Worm (Caenorhabditis elegans) whole organism, dauer: ENCODE results near the gene oac-1.
A peak's percentile ranks its signal among the peaks of the same experiment; 100 is the strongest.

Experiments used
- unc-62 ChIP-seq: sonication (generic microtip); optimal IDR thresholded peaks from 2 replicates; lab custom pipeline; 2017; ENCODE audit warnings: missing biosample characterization, missing genetic modification reagents, missing genetic modification characterization

oac-1 gene

DNA sequence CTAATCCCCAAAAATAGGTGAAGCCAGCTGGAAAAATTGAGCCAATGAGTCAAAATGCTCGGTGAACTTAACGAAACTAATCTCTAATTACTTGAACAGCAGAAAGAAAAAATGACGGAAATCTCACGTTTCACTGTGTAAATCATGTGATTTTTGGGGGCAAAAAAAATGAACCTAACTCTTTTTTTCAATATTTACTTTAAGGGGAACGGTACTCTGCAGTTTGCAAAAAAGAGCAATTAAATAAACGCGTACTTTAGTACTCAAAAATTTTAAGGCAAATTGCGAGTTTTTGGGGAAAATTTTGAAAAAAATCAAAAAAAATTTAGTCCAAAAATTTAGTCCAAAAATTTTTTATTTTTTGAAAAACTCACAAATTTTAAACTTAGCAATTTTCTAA, 24.7 kb downstream of the oac-1 start:
- TF ChIP-seq unc-62 (GFP tag; lab: Kevin White, UChicago), result no peak

ce11 chrV:19529168-19529567, 26.6 kb downstream of the oac-1 start:
- no peak for TF ChIP-seq unc-62 (GFP tag; lab: Kevin White, UChicago)

DNA sequence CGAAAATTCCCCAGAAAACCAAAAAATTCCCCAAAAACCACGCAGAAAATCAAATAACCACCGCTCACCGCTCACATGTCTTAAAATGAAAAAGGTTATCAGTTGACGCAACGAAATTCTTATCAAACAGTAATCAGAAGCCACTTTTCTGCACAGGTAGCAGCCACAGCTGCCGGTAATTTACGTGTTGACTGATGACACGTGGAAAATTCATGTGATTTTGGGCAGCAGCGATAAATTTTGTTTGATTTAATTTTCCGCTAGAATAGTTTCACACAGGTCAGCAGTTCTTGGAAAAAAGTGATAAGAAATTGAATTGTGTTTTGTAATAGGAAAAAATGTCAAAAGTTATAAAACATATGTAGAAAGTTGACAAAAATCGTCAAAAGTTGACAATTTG, 28.2 kb downstream of the oac-1 start:
- no peak for TF ChIP-seq unc-62 (GFP tag; lab: Kevin White, UChicago)

ce11 chrV:19526197-19526596, 29.6 kb downstream of the oac-1 start:
- TF ChIP-seq unc-62 (GFP tag; lab: Kevin White, UChicago), result no peak

DNA sequence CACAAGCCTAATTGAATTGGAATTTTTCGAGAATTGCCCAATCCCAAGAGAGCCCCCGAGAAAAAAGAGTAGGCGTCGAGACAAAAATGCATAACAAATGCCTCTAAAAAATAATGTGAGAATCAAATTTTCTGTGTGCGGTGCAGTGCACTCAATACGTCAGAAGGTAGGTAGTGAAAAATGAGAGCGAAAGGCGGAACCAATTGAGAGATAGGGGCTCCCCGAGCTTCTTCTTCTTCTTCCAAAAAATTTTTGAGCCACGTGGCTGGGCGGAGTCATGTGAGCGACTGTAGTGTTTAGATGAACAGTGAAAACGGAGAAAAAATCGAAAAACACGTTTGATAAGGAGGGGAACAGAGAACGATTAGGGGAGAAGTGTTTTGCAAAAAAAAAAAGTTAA, 31.2 kb downstream of the oac-1 start:
- no peak for TF ChIP-seq unc-62 (GFP tag; lab: Kevin White, UChicago)

- peak; percentile 44 for TF ChIP-seq unc-62 (GFP tag; lab: Kevin White, UChicago)
Observed at ce11 chrV:19522551-19523137, 33.1 kb downstream of the oac-1 start.

DNA sequence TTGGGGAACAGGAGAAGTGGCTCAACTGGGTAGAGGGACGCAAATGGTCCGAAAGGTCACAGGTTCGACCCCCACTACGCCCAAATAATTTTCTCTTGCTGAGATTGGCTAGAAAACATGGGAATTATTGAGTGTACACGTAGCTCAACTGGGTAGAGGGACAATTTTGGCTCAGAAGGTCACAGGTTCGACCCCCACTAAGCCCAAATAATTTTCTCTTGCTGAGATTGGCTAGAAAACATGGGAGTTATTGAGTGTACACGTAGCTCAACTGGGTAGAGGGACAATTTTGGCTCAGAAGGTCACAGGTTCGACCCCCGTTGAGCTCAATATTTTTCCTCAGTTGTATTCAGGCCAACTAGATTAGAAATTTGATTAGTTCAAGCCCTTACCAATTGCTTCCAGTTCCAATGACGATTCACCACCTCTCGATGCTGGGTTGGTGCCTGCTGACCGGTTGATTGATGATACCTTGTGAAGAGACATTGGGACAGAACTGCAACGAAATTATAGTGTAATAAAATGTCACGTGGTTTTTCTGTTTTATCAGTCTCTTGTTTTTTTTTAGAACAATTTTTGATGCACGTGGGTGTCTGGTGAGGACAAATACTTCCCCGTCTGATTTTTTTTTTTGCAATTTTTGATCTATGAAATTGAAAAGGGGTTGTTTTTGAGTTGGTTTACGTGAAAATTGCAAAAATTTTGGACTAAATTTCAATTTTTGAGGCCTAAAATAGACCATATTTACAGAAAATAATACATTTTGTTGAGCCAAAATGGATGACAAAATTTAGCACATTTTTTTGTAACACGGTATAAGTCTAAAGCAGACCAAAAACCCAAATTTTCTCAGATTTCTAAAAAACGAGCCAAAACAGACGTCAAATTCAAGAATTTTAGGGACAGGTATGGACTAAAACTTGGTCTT, 34.2 kb downstream of the oac-1 start:
- TF ChIP-seq unc-62 (GFP tag; lab: Kevin White, UChicago), result no peak

DNA sequence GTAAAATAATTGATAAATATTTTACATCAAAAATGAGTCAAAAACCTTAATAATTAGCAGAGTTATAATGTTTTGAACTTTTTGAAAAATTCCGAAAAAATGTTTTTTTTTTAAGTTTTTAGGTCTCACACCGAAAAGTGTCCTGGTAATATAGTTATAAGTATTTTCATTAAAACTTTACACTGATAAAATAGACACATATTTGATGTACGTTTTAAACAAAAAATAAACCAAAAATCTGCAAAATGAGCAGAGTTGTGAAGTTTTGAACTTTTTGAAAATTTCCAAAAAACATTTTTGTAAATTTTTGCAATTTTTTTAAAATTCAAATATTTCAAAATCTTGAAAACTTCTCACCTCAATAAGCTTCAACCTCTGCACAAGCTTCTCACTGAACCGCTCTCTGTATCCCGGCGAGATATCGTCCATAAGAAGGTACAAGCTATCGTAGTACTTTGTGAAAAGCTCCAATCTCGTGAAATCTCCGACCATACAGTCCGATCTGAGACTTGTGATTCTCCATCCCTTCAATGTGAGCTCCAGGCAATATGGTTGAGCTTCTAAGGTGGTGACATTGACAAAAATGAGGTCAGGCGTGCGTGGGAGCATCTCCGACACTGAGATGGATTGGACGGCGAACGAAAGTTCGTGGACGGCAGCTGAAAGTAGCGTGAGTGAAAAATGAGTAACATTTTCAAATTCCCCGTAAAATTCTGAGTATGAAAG, 35.0 kb downstream of the oac-1 start:
- TF ChIP-seq unc-62 (GFP tag; lab: Kevin White, UChicago), result no peak

ce11 chrV:19520130-19520529, 35.6 kb downstream of the oac-1 start:
- no peak for TF ChIP-seq unc-62 (GFP tag; lab: Kevin White, UChicago)

- TF ChIP-seq unc-62 (GFP tag; lab: Kevin White, UChicago), result no peak
Observed at ce11 chrV:19519511-19519934, 36.2 kb downstream of the oac-1 start.

- no peak for TF ChIP-seq unc-62 (GFP tag; lab: Kevin White, UChicago)
Observed at ce11 chrV:19518468-19519168, 37.2 kb downstream of the oac-1 start.

DNA sequence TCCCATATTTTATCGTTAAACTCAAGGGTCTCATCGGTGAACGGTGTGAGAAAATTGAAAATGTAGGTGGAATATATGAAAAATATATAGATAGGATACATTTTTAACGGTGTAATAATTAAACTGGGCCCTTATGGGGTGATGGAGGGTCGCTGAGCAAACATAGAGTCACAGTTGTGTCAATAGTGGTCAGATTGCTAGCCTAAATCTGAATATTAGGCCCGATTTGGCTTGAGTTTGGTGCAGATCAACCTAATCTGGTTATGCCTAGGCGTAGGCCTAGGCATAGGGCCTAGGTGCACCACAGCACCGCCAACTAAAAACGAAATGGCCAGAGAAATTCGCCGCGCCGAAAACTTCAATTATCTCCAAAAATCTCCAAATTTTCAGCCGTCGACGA, 42.2 kb downstream of the oac-1 start, which contains the start of gene phy-4:
Gene phy-4, minus strand, starts transcription at position 101 of the 400 bp plus-strand sequence.
- no peak for TF ChIP-seq unc-62 (GFP tag; lab: Kevin White, UChicago)

DNA sequence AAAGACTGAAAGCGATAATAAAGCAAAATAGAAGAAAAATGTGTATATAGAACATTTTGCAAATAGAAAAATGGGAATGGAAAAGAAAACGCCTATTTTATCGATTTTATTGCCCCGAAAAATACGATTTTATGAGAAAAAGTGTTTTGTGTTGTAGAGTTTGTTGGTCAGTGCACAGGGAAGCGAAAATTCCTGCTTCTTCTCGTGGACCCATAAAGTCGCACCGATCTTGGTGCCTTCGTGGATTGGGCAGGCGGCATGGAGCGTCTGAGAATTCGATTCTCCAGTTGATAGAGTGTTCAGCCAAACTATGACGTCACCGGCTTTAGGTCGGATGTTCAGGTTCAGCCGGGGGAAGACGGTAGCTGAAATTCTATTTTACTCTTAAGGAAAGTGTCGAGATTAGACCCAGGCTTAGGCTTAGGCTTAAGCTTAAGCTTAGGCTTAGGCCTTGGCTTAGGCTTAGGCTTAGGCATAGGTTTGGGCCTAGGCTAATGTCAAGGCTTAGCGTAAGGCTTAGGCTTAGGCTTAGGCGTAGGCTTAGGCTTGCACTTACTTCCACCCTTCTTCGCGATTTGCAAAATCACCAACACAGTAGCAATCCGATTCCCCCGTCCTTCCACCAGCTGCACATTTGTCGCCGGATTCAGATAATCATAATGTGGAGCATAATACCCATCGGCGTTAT, 43.4 kb downstream of the oac-1 start, which contains the start of gene Y43F8B.19:
Gene Y43F8B.19, minus strand, starts transcription at position 51 of the 688 bp plus-strand sequence.
- TF ChIP-seq unc-62 (GFP tag; lab: Kevin White, UChicago), result no peak

DNA sequence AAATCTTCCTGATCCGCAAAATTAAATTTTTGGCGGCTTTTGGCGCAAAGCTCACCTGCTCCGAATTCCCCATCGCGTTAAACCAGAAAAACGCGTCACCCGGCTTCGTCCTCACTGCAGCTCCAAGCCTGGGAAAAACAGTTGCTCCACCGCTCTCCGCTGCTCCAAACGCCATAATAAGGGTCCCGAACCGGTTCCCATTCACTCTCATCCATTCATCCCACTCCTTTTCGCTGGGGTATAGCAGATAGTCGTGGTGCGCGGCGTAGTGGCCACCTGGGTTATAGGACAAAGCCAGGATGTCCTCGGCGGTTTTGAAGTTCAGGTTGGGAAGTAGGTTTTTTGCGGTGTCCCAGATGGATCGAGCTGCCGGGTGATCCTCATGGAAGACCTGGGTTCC, 44.8 kb downstream of the oac-1 start:
- no peak for TF ChIP-seq unc-62 (GFP tag; lab: Kevin White, UChicago)

ce11 chrV:19510352-19510751, 45.4 kb downstream of the oac-1 start:
- TF ChIP-seq unc-62 (GFP tag; lab: Kevin White, UChicago), result no peak
